Worm (Caenorhabditis elegans) whole organism, young adult: ENCODE data around the gene T21C9.9.

Source experiments
- B0019.2 ChIP-seq: fragments of 200-800 bp; sonication (Bioruptor generic); conservative IDR thresholded peaks from 2 replicates; pipeline ENCODE4 v1.3.6; 2022; ENCODE audit warnings: missing genetic modification reagents, missing genetic modification characterization, missing compliant biosample characterization
- C06A6.2 ChIP-seq: fragments of 200-800 bp; sonication (Bioruptor generic); conservative IDR thresholded peaks from 2 replicates; pipeline ENCODE4 v1.3.6; 2022; ENCODE audit warnings: missing genetic modification characterization, missing compliant biosample characterization
- D2030.7 ChIP-seq: fragments of 200-800 bp; sonication (Bioruptor generic); IDR thresholded peaks from 2 replicates; pipeline ENCODE4 v1.3.6; 2022; ENCODE audit warnings: missing genetic modification reagents, missing genetic modification characterization, missing compliant biosample characterization
- F37B4.10 ChIP-seq: fragments of 200-800 bp; sonication (Bioruptor generic); IDR thresholded peaks from 2 replicates; pipeline ENCODE4 v1.3.6; 2022; ENCODE audit warnings: missing genetic modification characterization, missing compliant biosample characterization
- F49E8.2 ChIP-seq: sonication (generic microtip); optimal IDR thresholded peaks from 3 replicates; lab custom pipeline; 2017; ENCODE audit warnings: missing genetic modification characterization, mild to moderate bottlenecking, missing compliant biosample characterization, antibody characterized with exemption, moderate library complexity; ENCODE audit not compliant: insufficient read depth
- F57C9.4 ChIP-seq: sonication (generic microtip); optimal IDR thresholded peaks from 2 replicates; lab custom pipeline; 2017; ENCODE audit warnings: mild to moderate bottlenecking, missing genetic modification characterization, missing compliant biosample characterization
- T07F8.4 ChIP-seq: sonication (generic microtip); optimal IDR thresholded peaks from 2 replicates; lab custom pipeline; 2016; ENCODE audit warnings: mild to moderate bottlenecking, missing genetic modification characterization, moderate library complexity, missing compliant biosample characterization
- Y56A3A.18 ChIP-seq: fragments of 200-800 bp; sonication (Bioruptor generic); IDR thresholded peaks from 2 replicates; pipeline ENCODE4 v1.3.6; 2022; ENCODE audit warnings: missing genetic modification reagents, missing genetic modification characterization, missing compliant biosample characterization
- Y67H2A.10 ChIP-seq: fragments of 200-800 bp; sonication (Bioruptor generic); conservative IDR thresholded peaks from 2 replicates; pipeline ENCODE4 v1.3.6; 2022; ENCODE audit warnings: missing genetic modification reagents, missing genetic modification characterization, missing compliant biosample characterization
- Y95B8A.8 ChIP-seq: fragments of 200-800 bp; sonication (Bioruptor generic); IDR thresholded peaks from 2 replicates; pipeline ENCODE4 v1.3.6; 2022; ENCODE audit warnings: missing genetic modification reagents, missing genetic modification characterization, missing compliant biosample characterization
- ZK185.1 ChIP-seq: sonication (generic microtip); optimal IDR thresholded peaks from 2 replicates; lab custom pipeline; 2016; ENCODE audit warnings: mild to moderate bottlenecking, missing genetic modification characterization, missing compliant biosample characterization; ENCODE audit not compliant: poor library complexity, severe bottlenecking
- athp-1 ChIP-seq: sonication (generic microtip); optimal IDR thresholded peaks from 2 replicates; lab custom pipeline; 2017; ENCODE audit warnings: mild to moderate bottlenecking, missing genetic modification characterization, missing compliant biosample characterization
- bed-2 ChIP-seq: fragments of 200-800 bp; sonication (Bioruptor generic); IDR thresholded peaks from 2 replicates; pipeline ENCODE4 v1.3.6; 2022; ENCODE audit warnings: missing genetic modification reagents, missing genetic modification characterization, missing compliant biosample characterization
- ccch-3 ChIP-seq: fragments of 200-800 bp; sonication (Bioruptor generic); optimal IDR thresholded peaks from 2 replicates; lab custom pipeline; 2018; ENCODE audit warnings: mild to moderate bottlenecking, missing genetic modification characterization, missing compliant biosample characterization
- cebp-1 ChIP-seq, 2 experiments: fragments of 200-800 bp in 1 of 2; sonication (Bioruptor generic) in 1 of 2; sonication (generic microtip) in 1 of 2; IDR thresholded peaks in 1 of 2; optimal IDR thresholded peaks in 1 of 2; 2 replicates each; pipeline versions ENCODE4 v1.3.6 to Lab custom; 2017 to 2022; ENCODE audit warnings: missing compliant biosample characterization in 2 of 2, missing genetic modification characterization in 2 of 2, mild to moderate bottlenecking in 1 of 2, missing genetic modification reagents in 1 of 2, moderate library complexity in 1 of 2
- ceh-27 ChIP-seq: fragments of 200-800 bp; sonication (Bioruptor generic); optimal IDR thresholded peaks from 2 replicates; lab custom pipeline; 2018; ENCODE audit warnings: mild to moderate bottlenecking, missing genetic modification characterization, moderate library complexity, missing compliant biosample characterization
- ceh-58 ChIP-seq: fragments of 200-800 bp; sonication (Bioruptor generic); IDR thresholded peaks from 2 replicates; pipeline ENCODE4 v1.3.6; 2022; ENCODE audit warnings: missing genetic modification characterization, missing compliant biosample characterization
- ceh-79 ChIP-seq: sonication (generic microtip); optimal IDR thresholded peaks from 2 replicates; lab custom pipeline; 2017; ENCODE audit warnings: mild to moderate bottlenecking, missing genetic modification characterization, missing compliant biosample characterization
- ceh-91 ChIP-seq: fragments of 200-800 bp; sonication (Bioruptor generic); IDR thresholded peaks from 2 replicates; pipeline ENCODE4 v1.3.6; 2022; ENCODE audit warnings: missing genetic modification reagents, missing genetic modification characterization, missing compliant biosample characterization
- dpl-1 ChIP-seq: fragments of 150-350 bp; optimal IDR thresholded peaks from 2 replicates; lab custom pipeline; 2014; ENCODE audit warnings: missing biosample characterization, missing genetic modification reagents, missing genetic modification characterization
- fkh-3 ChIP-seq: sonication (generic microtip); optimal IDR thresholded peaks from 2 replicates; lab custom pipeline; 2016; ENCODE audit warnings: mild to moderate bottlenecking, missing genetic modification characterization, missing compliant biosample characterization
- him-1 ChIP-seq: sonication (generic microtip); optimal IDR thresholded peaks from 2 replicates; lab custom pipeline; 2016; ENCODE audit warnings: missing genotype, missing genetic modification reagents, missing genetic modification characterization, missing compliant biosample characterization
- hlh-12 ChIP-seq: sonication (generic microtip); optimal IDR thresholded peaks from 2 replicates; lab custom pipeline; 2016; ENCODE audit warnings: missing genetic modification characterization, missing compliant biosample characterization
- hlh-26 ChIP-seq: fragments of 200-800 bp; sonication (Bioruptor generic); conservative IDR thresholded peaks from 2 replicates; pipeline ENCODE4 v1.3.6; 2022; ENCODE audit warnings: missing genetic modification reagents, missing genetic modification characterization, missing compliant biosample characterization
- lin-35 ChIP-seq, 3 experiments: fragments of 150-350 bp in 2 of 3; sonication (generic microtip) in 1 of 3; optimal IDR thresholded peaks; 2 replicates each; lab custom pipeline; 2014 to 2018; ENCODE audit warnings: missing biosample characterization in 3 of 3, missing genetic modification characterization in 3 of 3, missing genetic modification reagents in 3 of 3
- lin-54 ChIP-seq: fragments of 200-800 bp; sonication (Bioruptor generic); optimal IDR thresholded peaks from 2 replicates; lab custom pipeline; 2018; ENCODE audit warnings: mild to moderate bottlenecking, missing genetic modification characterization, missing compliant biosample characterization
- lir-1 ChIP-seq: fragments of 200-800 bp; sonication (Bioruptor generic); conservative IDR thresholded peaks from 2 replicates; pipeline ENCODE4 v1.3.6; 2022; ENCODE audit warnings: missing genetic modification reagents, missing genetic modification characterization, missing compliant biosample characterization
- madf-8 ChIP-seq: fragments of 200-800 bp; sonication (Bioruptor generic); conservative IDR thresholded peaks from 2 replicates; pipeline ENCODE4 v1.3.6; 2022; ENCODE audit warnings: missing genetic modification reagents, missing genetic modification characterization, missing compliant biosample characterization
- mcd-1 ChIP-seq: fragments of 200-800 bp; sonication (Bioruptor generic); IDR thresholded peaks from 2 replicates; pipeline ENCODE4 v1.3.6; 2022; ENCODE audit warnings: missing genetic modification reagents, missing genetic modification characterization, missing compliant biosample characterization
- nfya-2 ChIP-seq: fragments of 200-800 bp; sonication (Bioruptor generic); IDR thresholded peaks from 2 replicates; pipeline ENCODE4 v1.3.6; 2022; ENCODE audit warnings: missing genetic modification reagents, missing genetic modification characterization, missing compliant biosample characterization
- rec-8 ChIP-seq, 2 experiments: sonication (generic microtip); optimal IDR thresholded peaks; 2 replicates each; lab custom pipeline; 2016; ENCODE audit warnings: mild to moderate bottlenecking in 2 of 2, missing genetic modification characterization in 2 of 2, missing genetic modification reagents in 2 of 2, missing genotype in 2 of 2, missing biosample characterization in 1 of 2, missing compliant biosample characterization in 1 of 2, moderate library complexity in 1 of 2
- sdz-38 ChIP-seq: sonication (generic microtip); optimal IDR thresholded peaks from 2 replicates; lab custom pipeline; 2016; ENCODE audit warnings: missing genotype, missing genetic modification characterization, missing compliant biosample characterization
- zfh-2 ChIP-seq: fragments of 200-800 bp; sonication (Bioruptor generic); conservative IDR thresholded peaks from 2 replicates; pipeline ENCODE4 v1.3.6; 2022; ENCODE audit warnings: missing genetic modification reagents, missing genetic modification characterization, missing compliant biosample characterization
- zim-3 ChIP-seq: sonication (generic microtip); optimal IDR thresholded peaks from 2 replicates; lab custom pipeline; 2017; ENCODE audit warnings: mild to moderate bottlenecking, missing genetic modification characterization, moderate library complexity, missing compliant biosample characterization

Gene T21C9.9

DNA sequence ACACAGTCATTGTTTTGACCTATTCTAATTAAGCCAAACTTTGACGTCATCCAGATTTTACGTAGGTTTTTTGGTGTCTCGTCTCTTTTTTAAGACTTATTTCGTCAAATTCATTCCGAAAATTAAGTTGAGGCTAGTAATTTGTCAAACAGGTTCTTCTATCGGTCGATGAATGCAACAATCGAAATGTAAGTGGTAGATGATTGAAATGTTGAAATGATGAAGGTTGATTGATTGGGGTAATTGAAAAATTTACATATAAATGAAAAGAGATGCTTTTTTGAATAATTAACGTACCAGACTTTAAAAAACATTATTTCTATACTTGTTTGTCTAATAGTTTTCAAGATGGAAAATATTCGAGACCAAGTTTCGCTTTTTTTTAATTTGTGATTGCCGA is 36.0 kb downstream of the T21C9.9 start:
- TF ChIP-seq sdz-38 (tag; lab: Kevin White, UChicago) (no peak), F37B4.10 (no peak), zfh-2 (no peak), athp-1 (tag; lab: Kevin White, UChicago) (no peak), hlh-12 (tag; lab: Kevin White, UChicago) (no peak), ceh-27 (GFP tag; lab: Kevin White, UChicago) (no peak), C06A6.2 (no peak), hlh-26 (no peak), bed-2 (GFP tag; lab: Robert Waterston, UW) (no peak), rec-8 (tag; optimal IDR thresholded peaks at IDR 0.05; lab: Kevin White, UChicago) (no peak), Y56A3A.18 (GFP tag; lab: Robert Waterston, UW) (no peak), F49E8.2 (tag; lab: Kevin White, UChicago) (no peak), ZK185.1 (tag; lab: Kevin White, UChicago) (no peak), lir-1 (no peak), him-1 (tag; lab: Kevin White, UChicago) (no peak), Y67H2A.10 (no peak)

ce11 chrV:10555239-10555638 is 37.1 kb downstream of the T21C9.9 start, which contains the start of gene F32G8.3:
TSS of gene F32G8.3 (minus strand) at chrV:10555339.
- TF ChIP-seq fkh-3 (tag; lab: Kevin White, UChicago), result no peak
- no peak for TF ChIP-seq D2030.7 (GFP tag; lab: Robert Waterston, UW)
- no peak for TF ChIP-seq T07F8.4 (tag; lab: Kevin White, UChicago)
- no peak for TF ChIP-seq ceh-91 (GFP tag; lab: Robert Waterston, UW)
- TF ChIP-seq zim-3 (tag; lab: Kevin White, UChicago), result no peak
- TF ChIP-seq dpl-1 (GFP tag; lab: Kevin White, UChicago), result no peak
- no peak for TF ChIP-seq Y95B8A.8 (GFP tag; lab: Robert Waterston, UW)
- TF ChIP-seq, all 124 proteins: peak for 0

ce11 chrV:10549717-10550116 is 42.7 kb downstream of the T21C9.9 start, which contains the start of gene F32G8.2:
TSS of gene F32G8.2 (plus strand) at chrV:10550017.
- TF ChIP-seq sdz-38 (tag; lab: Kevin White, UChicago) (no peak), lin-35 (GFP tag; optimal IDR thresholded peaks at IDR 0.05; lab: Kevin White, UChicago) (no peak), madf-8 (no peak), T07F8.4 (tag; lab: Kevin White, UChicago) (no peak), mcd-1 (no peak), ceh-79 (tag; lab: Kevin White, UChicago) (no peak), B0019.2 (GFP tag; lab: Robert Waterston, UW) (no peak)

DNA sequence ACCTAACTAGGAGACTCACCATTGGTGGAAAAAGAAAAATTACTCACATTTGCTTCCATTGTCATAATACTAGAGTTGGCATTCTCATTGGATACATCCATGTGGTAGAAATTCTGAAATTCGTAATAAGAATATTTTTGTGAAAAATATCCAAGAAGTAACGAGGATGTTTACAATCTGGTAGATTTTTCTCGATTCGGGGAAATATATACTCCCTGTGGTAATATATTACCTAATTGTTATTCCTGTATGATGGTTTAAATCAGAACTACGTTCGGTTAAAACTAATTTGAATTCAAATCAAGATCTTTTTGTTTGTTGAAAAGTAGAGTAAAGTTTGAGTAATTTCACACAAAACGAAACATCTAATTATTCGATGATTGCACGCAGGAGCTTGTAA is 43.4 kb downstream of the T21C9.9 start, which contains the start of gene srd-34:
srd-34 (minus strand) TSS at position 101 of the 400 bp plus-strand sequence.
- TF ChIP-seq bed-2 (GFP tag; lab: Robert Waterston, UW) (no peak), nfya-2 (GFP tag; lab: Robert Waterston, UW) (no peak), ceh-58 (no peak), lin-54 (GFP tag; lab: Kevin White, UChicago) (no peak), ccch-3 (GFP tag; lab: Kevin White, UChicago) (no peak), F57C9.4 (no peak), cebp-1 (GFP tag; IDR thresholded peaks at IDR 0.05; lab: Robert Waterston, UW) (no peak), cebp-1 (tag; optimal IDR thresholded peaks at IDR 0.05; lab: Kevin White, UChicago) (no peak)
